Fruit fly (Drosophila melanogaster) ovary, adult (tissue): ENCODE measurements around the gene PIG-H.
"Not testable (repeated sequence)": the region's sequence is repeated elsewhere in the genome, so short reads cannot be mapped to it uniquely, and the experiment has no call there.

Experiments used
- CG17801 ChIP-seq: fragments of 200-800 bp; optimal IDR thresholded peaks from 2 replicates; lab custom pipeline; 2019; ENCODE audit warnings: missing biosample characterization, mild to moderate bottlenecking, missing genetic modification characterization, moderate library complexity; ENCODE audit not compliant: partially characterized antibody

The PIG-H gene

dm6 chr3R:7998778-7999177 is 854 bp upstream of the PIG-H start:
- no peak for TF ChIP-seq CG17801

dm6 chr3R:8001074-8001669 is 1.5 kb downstream of the PIG-H start, which contains the start of the genes Kmn2 and CG2698:
Kmn2 (minus strand) TSS chr3R:8001309.
CG2698 (plus strand) TSS chr3R:8001562.
- TF ChIP-seq CG17801, result peak; percentile 90

- no peak for TF ChIP-seq CG17801
Observed at dm6 chr3R:8007595-8008255, 8.1 kb downstream of the PIG-H start, which contains the start of gene CG2767. CG2767 (minus strand) TSS chr3R:8008110.

dm6 chr3R:8009080-8009620 is 9.5 kb downstream of the PIG-H start, which contains the start of the genes CG11052 and CG3223:
CG11052 (minus strand) TSS chr3R:8009297.
CG3223 (plus strand) TSS chr3R:8009400.
- peak; percentile 26 for TF ChIP-seq CG17801

dm6 chr3R:8013121-8014009 is 13.7 kb downstream of the PIG-H start, which contains the start of the genes CG10435 and Pbp95:
CG10435 (minus strand) TSS chr3R:8013201.
Pbp95 (plus strand) TSS chr3R:8013791.
- peak; percentile 66 for TF ChIP-seq CG17801

dm6 chr3R:8026515-8026914 is 26.9 kb downstream of the PIG-H start:
- TF ChIP-seq CG17801, result no peak

- TF ChIP-seq CG17801, result peak; percentile 16
Observed at dm6 chr3R:8027203-8027688, 27.6 kb downstream of the PIG-H start.

- TF ChIP-seq CG17801, result no peak
Observed at dm6 chr3R:8029496-8030013, 29.9 kb downstream of the PIG-H start, which contains the start of gene ImpE3. ImpE3 (minus strand) TSS chr3R:8029546.

- peak; percentile 28 for TF ChIP-seq CG17801
Observed at dm6 chr3R:8030151-8030899, 30.7 kb downstream of the PIG-H start, which contains the start of the genes CG10903 and CG2747. CG10903 (plus strand) TSS chr3R:8030411. CG2747 (minus strand) TSS chr3R:8030790.

dm6 chr3R:8032923-8033478 is 33.4 kb downstream of the PIG-H start, which contains the start of the genes CG11035 and unc-45:
CG11035 (minus strand) TSS chr3R:8033009.
unc-45 (plus strand) TSS chr3R:8033301.
- peak; percentile 32 for TF ChIP-seq CG17801

- no peak for TF ChIP-seq CG17801
Observed at dm6 chr3R:8037896-8038295, 38.3 kb downstream of the PIG-H start.

- no peak for TF ChIP-seq CG17801
Observed at dm6 chr3R:8038927-8039326, 39.3 kb downstream of the PIG-H start.

dm6 chr3R:8040843-8041242 is 41.2 kb downstream of the PIG-H start, which contains the start of gene CG43060:
CG43060 (plus strand) TSS chr3R:8041224.
- no peak for TF ChIP-seq CG17801

- not testable (repeated sequence) for TF ChIP-seq CG17801
Observed at dm6 chr3R:8048867-8049266, 49.2 kb downstream of the PIG-H start, which contains the start of gene CG43618. CG43618 (plus strand) TSS chr3R:8049167.
